Worm (Caenorhabditis elegans) whole organism, L3 larva: ENCODE results near the gene C50E10.2.

Source experiments
- ama-1 ChIP-seq: fragments of 150-350 bp; optimal IDR thresholded peaks from 2 replicates; lab custom pipeline; 2018
- fkh-10 ChIP-seq: sonication (generic microtip); optimal IDR thresholded peaks from 2 replicates; lab custom pipeline; 2017; ENCODE audit warnings: missing biosample characterization, missing genetic modification reagents, missing genetic modification characterization

ce11 chrII:12274944-12275343 lies 34.6 kb downstream of the C50E10.2 start, which contains the start of gene Y57A10A.27:
- TF ChIP-seq fkh-10 (GFP tag; lab: Kevin White, UChicago) (no peak), ama-1 (lab: Kevin White, UChicago) (no peak)
